Worm (Caenorhabditis elegans): ENCODE data around the gene sor-1.

The sor-1 gene

DNA sequence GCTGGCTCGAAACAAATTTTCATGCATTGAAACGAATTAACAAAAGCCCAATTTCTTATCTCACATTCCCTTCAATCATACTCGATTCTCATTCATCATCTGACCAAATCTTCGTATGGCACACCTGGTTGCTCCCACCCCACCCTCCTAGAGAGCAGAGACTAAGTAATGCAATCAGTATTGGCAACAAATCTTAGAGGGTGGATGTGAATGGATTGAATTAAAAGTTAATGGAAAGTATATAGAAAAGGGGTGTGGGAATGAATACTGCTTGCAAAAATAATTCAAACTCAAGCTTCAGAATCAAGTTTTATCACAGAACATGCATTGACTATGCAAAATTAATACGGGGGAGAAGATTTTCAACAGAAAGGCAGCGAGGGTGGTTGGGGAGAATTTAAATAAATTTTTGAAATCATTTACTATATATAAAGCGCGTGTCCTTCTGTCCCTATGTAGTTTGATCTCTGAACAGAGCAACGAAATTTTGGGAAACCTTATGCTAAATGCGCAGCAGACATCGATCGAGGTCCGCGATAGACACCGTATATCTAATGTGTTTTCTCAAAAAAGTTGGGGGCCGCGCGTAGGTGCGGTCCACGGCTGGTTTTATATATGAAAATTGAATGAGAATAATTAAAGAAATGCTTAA is 19.9 kb downstream of the sor-1 start:
- TF ChIP-seq sptf-2 (GFP tag; optimal IDR thresholded peaks at IDR 0.05) (no peak), hsf-1 (GFP tag; IDR thresholded peaks at IDR 0.05) (no peak), snpc-1.1 (tag; optimal IDR thresholded peaks at IDR 0.05; ENCODE audit: insufficient read depth) (peak; percentile 30), B0336.3 (GFP tag; IDR thresholded peaks at IDR 0.05) (0 out of 2 replicates have a peak, but pooled peaks have one; percentile 11), hmg-1.2 (GFP tag; IDR thresholded peaks at IDR 0.05) (0 out of 2 replicates have a peak, but pooled peaks have one; percentile 22), snpc-4 (GFP tag; optimal IDR thresholded peaks at IDR 0.05) (peak; percentile 33), snpc-4 (tag; optimal IDR thresholded peaks at IDR 0.05) (peak in 2 of 4 experiments; percentile 61 to 81)

DNA sequence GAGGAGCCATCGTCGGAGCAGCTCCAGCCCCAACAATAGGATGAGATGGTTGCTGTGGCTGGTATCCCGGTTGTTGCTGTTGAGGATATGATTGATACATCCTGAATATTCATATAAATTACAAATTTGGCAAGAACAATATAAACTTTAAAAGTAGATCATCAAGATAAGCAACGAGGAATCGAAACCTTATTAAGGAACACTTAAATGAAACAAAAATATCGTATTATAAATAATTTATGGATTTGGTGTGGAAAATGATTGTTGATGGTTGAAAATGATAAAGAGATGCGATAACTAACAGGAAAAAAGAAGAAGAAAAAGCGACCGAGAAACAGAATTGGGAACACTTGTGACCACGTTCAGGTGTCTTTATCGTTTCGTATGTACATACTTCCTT is 21.3 kb downstream of the sor-1 start, which contains the start of gene pqn-96:
pqn-96 (minus strand) TSS at position 101 of the 400 bp plus-strand sequence.
- TF ChIP-seq Y67H2A.10 (GFP tag; conservative IDR thresholded peaks at IDR 0.05) (no peak), ztf-25 (GFP tag; IDR thresholded peaks at IDR 0.05) (no peak), bed-1 (GFP tag; IDR thresholded peaks at IDR 0.05) (no peak), lag-1 (GFP tag; IDR thresholded peaks at IDR 0.05) (no peak), K12H6.12 (tag; optimal IDR thresholded peaks at IDR 0.05) (no peak), nhr-179 (tag; optimal IDR thresholded peaks at IDR 0.05) (no peak), tlf-1 (GFP tag; optimal IDR thresholded peaks at IDR 0.05) (no peak), madf-8 (GFP tag; conservative IDR thresholded peaks at IDR 0.05) (no peak), madf-10 (tag; optimal IDR thresholded peaks at IDR 0.05) (no peak), F52B5.7 (tag; optimal IDR thresholded peaks at IDR 0.05) (no peak), pha-4 (tag; optimal IDR thresholded peaks at IDR 0.05) (no peak), ekl-4 (GFP tag; IDR thresholded peaks at IDR 0.05) (no peak), C06A6.2 (GFP tag; conservative IDR thresholded peaks at IDR 0.05) (no peak), attf-3 (GFP tag; conservative IDR thresholded peaks at IDR 0.05) (no peak), Y56A3A.18 (GFP tag; IDR thresholded peaks at IDR 0.05) (no peak)

DNA sequence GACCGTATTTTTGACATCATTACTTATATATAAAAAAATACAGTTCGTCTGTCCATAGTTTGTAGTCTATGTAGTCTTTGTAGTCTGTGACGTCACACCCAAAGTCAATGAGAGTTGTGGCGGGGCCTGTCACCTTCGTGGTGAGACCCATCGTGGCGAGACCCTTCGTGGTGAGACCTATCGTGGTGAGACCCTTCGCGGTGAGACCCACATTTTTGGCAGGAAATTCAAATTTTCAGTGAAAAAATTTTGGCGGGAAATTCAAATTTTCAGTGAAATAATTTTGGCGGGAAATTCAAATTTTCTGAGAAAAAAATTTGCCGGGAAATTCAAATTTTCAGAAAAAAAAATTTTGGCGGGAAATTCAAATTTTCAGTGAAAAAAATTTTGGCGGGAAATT is 23.3 kb downstream of the sor-1 start:
- TF ChIP-seq lin-54 (GFP tag; optimal IDR thresholded peaks at IDR 0.05), result peak; percentile 15
- TF ChIP-seq D2030.7 (GFP tag; IDR thresholded peaks at IDR 0.05), result peak; percentile 32; the same call in 1 of the 2 replicates
- TF ChIP-seq F33H1.4 (GFP tag; IDR thresholded peaks at IDR 0.05), result peak; percentile 79
- 0 out of 2 replicates have a peak, but pooled peaks have one; percentile 28 for TF ChIP-seq ceh-91 (GFP tag; IDR thresholded peaks at IDR 0.05)
- TF ChIP-seq mcd-1 (GFP tag; IDR thresholded peaks at IDR 0.05), result peak; percentile 44; the same call in 1 of the 2 replicates

DNA sequence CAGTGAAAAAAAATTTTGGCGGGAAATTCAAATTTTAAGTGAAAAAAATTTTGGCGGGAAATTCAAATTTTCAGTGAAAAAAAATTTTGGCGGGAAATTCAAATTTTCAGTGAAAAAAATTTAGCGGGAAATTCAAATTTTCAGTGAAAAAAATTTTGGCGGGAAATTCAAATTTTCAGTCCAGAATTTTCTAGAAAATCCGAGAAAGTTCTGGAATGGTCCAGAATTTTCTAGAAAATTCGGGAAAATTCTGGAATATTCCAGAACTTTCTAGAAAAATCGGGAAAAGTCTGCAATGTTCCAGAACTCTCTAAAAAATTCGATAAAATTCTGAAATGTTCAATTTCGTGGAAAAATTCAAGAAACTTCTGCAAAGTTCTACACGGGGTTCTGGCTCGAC is 24.5 kb downstream of the sor-1 start:
- peak; percentile 90 for TF ChIP-seq hsf-1 (GFP tag; IDR thresholded peaks at IDR 0.05)

DNA sequence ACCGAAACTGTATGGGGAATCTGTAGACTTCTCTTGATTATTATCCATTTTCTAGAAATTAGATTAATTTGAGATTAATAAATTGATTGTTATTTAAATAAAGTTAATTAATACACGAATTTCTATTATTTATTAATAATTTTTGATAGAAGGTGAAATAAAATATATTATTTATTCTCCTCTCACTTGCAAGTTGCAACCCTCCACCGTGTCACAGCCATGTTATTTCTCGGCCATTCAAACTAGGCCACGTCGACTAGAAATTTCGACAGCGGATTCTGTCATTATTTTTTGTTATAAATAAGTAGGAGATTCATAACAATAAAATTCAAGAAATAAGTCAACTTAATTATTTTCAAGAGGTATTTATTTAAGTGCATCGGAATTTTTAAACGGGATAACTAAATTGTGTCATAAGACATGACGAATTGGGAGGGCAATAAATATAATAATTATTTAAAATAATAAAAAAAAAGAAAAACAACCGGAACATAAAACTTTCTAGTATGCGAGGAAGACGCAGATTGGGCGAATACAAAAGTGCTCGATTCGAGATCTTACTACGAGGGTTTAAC is 25.7 kb downstream of the sor-1 start, which contains the start of gene ufbp-1:
ufbp-1 (minus strand) TSS at position 51 of the 575 bp plus-strand sequence.
- TF ChIP-seq athp-1 (tag; optimal IDR thresholded peaks at IDR 0.05) (peak; percentile 94), nhr-120 (GFP tag; IDR thresholded peaks at IDR 0.05) (no peak), bed-2 (GFP tag; IDR thresholded peaks at IDR 0.05) (no peak), ama-1 (optimal IDR thresholded peaks at IDR 0.05) (peak; percentile 87), ama-1 (GFP tag; optimal IDR thresholded peaks at IDR 0.05) (peak; percentile 72 to 82), C06A6.2 (GFP tag; conservative IDR thresholded peaks at IDR 0.05) (0 out of 2 replicates have a peak, but pooled peaks have one; percentile 14), madf-6 (GFP tag; IDR thresholded peaks at IDR 0.05) (peak; percentile 64), nhr-179 (tag; optimal IDR thresholded peaks at IDR 0.05) (no peak), cebp-1 (GFP tag; IDR thresholded peaks at IDR 0.05) (peak; percentile 53), cebp-1 (tag; optimal IDR thresholded peaks at IDR 0.05) (peak; percentile 88), tlf-1 (GFP tag; optimal IDR thresholded peaks at IDR 0.05) (peak; percentile 94), ceh-58 (GFP tag; IDR thresholded peaks at IDR 0.05) (0 out of 2 replicates have a peak, but pooled peaks have one; percentile 23), ztf-18 (tag; optimal IDR thresholded peaks at IDR 0.05) (peak; percentile 63), dox-1 (GFP tag; IDR thresholded peaks at IDR 0.05) (peak; percentile 70), hlh-26 (GFP tag; conservative IDR thresholded peaks at IDR 0.05) (no peak), madf-8 (GFP tag; conservative IDR thresholded peaks at IDR 0.05) (no peak), snpc-4 (GFP tag; optimal IDR thresholded peaks at IDR 0.05) (peak; percentile 21), snpc-4 (tag; optimal IDR thresholded peaks at IDR 0.05) (peak in 2 of 4 experiments; percentile 37 to 77), nfya-1 (tag; optimal IDR thresholded peaks at IDR 0.05; ENCODE audit: borderline replicate concordance, insufficient read depth) (no peak), F57C9.4 (tag; optimal IDR thresholded peaks at IDR 0.05) (peak; percentile 75)
